Fruit fly (Drosophila melanogaster): ENCODE data around the gene CG42369.

DNA sequence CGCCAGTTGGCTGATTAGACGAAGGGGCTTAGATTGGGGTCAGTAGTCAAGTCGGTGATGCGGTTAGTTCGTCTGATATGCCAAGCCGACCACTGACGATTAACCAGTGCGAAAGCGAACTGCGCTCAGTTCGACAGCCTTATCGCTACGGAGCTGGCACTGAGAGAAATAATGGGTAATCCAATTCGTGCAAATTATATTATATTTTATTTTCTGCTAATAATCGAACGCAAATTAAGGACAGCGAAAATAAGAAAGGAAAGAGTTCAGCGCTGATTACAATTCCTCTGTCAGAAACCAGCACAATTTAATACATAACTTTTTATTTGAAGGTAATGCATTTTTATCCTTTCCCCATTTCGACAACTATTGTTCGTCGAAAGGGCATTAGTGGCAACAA, at the start of gene CG42369:
- TF ChIP-seq Dll (optimal IDR thresholded peaks at IDR 0.05) = no peak
- no peak for TF ChIP-seq EcR (GFP tag; optimal IDR thresholded peaks at IDR 0.05)
- TF ChIP-seq usp (GFP tag; optimal IDR thresholded peaks at IDR 0.05) = no peak
- TF ChIP-seq CG8478 (optimal IDR thresholded peaks at IDR 0.05) = no peak
- no peak for TF ChIP-seq psq (optimal IDR thresholded peaks at IDR 0.05)

Measured in whole organism.